Worm (Caenorhabditis elegans): ENCODE measurements around the gene srh-231.
A peak's percentile ranks its signal among the peaks of the same experiment; 100 is the strongest.

The srh-231 gene

DNA sequence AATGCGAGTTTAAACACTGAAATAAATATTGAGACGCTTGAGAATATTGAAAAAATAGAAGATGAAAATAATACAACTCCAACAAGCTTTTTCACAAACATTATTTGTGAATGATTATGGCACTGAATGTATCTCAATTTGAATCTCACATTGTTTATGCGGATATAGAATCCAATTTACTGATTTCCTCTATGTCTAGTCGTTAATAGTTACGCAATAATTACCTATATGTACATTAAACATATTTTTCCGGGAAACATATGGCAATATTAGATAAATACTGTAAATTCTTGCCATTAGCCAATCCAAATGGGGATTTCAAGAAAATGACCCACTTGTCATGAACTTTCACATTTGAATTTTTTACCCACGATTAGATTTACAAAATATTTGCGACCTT, 43.3 kb upstream of the srh-231 start, which contains the start of gene srx-9:
srx-9 (minus strand) TSS at position 101 of the 400 bp plus-strand sequence.
- no peak for TF ChIP-seq xnd-1 (tag; optimal IDR thresholded peaks at IDR 0.05)

DNA sequence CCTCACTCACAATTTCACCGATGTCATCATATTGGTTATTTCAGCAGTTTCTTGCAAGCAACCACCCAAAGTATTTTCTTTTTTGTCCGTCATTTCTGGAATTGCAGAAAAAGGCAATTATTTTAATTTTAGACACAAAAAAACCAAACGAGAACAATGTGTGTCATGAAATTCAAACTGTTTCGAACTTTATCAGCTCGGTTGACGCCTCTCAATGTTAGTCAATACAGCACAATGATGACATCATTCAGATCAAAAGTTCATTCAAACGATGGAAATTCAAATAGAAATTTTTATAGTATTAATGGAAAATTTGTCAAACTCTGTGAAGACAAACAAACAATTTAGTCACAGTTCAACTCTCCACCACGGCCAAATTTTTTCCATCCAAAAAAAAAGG, 39.9 kb upstream of the srh-231 start, which contains the start of gene fbxa-105:
fbxa-105 (minus strand) TSS at position 97 of the 400 bp plus-strand sequence.
- TF ChIP-seq Y67H2A.10 (GFP tag; conservative IDR thresholded peaks at IDR 0.05) (no peak), snpc-3.4 (tag; optimal IDR thresholded peaks at IDR 0.05) (no peak), nhr-80 (tag; optimal IDR thresholded peaks at IDR 0.05) (peak; percentile 34)

DNA sequence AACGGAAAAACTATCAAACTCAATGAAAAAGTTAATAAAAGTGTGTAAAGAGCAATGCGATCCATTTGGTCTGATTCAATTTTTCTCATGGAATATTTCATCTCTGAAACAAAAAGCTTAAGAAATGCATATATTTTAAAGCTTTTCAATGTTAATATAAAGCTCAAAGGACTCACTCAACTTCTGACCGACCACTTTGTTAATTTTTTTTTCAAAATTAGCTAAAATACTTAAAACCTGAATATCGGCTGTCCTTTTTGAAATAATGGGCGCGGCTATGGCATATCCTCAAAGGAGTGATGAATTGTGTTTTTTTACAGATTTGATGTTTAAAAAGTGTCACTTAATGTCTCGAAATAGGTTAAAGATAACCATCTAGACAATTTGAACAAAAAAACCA, 37.7 kb upstream of the srh-231 start, which contains the start of gene C02H6.1:
C02H6.1 (minus strand) TSS at position 101 of the 400 bp plus-strand sequence.
- TF ChIP-seq D2030.7 (GFP tag; IDR thresholded peaks at IDR 0.05) = no peak
- TF ChIP-seq efl-1 (GFP tag; optimal IDR thresholded peaks at IDR 0.05) = no peak
- no peak for TF ChIP-seq aptf-2 (GFP tag; conservative IDR thresholded peaks at IDR 0.05)
- no peak for TF ChIP-seq cebp-2 (GFP tag; IDR thresholded peaks at IDR 0.05)
- TF ChIP-seq sea-2 (GFP tag; IDR thresholded peaks at IDR 0.05) = no peak
- TF ChIP-seq repo-1 (tag; optimal IDR thresholded peaks at IDR 0.05) = no peak
- no peak for TF ChIP-seq madf-8 (GFP tag; conservative IDR thresholded peaks at IDR 0.05)
- no peak for TF ChIP-seq nfya-1 (tag; optimal IDR thresholded peaks at IDR 0.05; ENCODE audit: borderline replicate concordance, insufficient read depth)
- TF ChIP-seq F33H1.4 (GFP tag; IDR thresholded peaks at IDR 0.05) = no peak

DNA sequence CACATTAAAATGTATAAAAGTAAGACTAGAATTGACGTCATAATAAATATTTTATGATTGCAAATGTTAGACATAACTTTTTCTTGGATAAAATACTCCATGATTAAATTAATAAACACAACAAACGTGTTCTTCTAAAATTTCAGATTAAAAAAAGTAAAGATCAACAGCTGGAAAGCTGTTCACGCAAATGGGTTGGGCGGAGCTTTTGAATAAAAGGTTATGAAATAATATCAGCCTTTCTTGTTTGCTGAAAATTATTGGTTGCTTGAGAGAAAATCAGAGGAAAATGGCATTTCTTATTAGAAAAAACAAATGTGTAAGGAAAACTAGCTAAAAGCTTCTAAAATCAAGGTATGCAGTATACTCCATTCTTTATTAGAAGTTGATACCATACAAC, 35.7 kb upstream of the srh-231 start, which contains the start of gene C02H6.3:
C02H6.3 (minus strand) TSS at position 101 of the 400 bp plus-strand sequence.
- no peak for TF ChIP-seq die-1 (tag; optimal IDR thresholded peaks at IDR 0.05)
- TF ChIP-seq ceh-91 (GFP tag; IDR thresholded peaks at IDR 0.05) = no peak
- TF ChIP-seq dpff-1 (tag; optimal IDR thresholded peaks at IDR 0.05) = no peak
- no peak for TF ChIP-seq Y67H2A.10 (GFP tag; conservative IDR thresholded peaks at IDR 0.05)
- TF ChIP-seq madf-6 (GFP tag; IDR thresholded peaks at IDR 0.05) = no peak
- no peak for TF ChIP-seq Y53G8AR.9 (GFP tag; conservative IDR thresholded peaks at IDR 0.05)
- TF ChIP-seq let-526 (GFP tag; IDR thresholded peaks at IDR 0.05) = no peak
- TF ChIP-seq cebp-1 (GFP tag; IDR thresholded peaks at IDR 0.05) = no peak
- TF ChIP-seq cebp-1 (tag; optimal IDR thresholded peaks at IDR 0.05) = no peak
- no peak for TF ChIP-seq sdz-38 (tag; optimal IDR thresholded peaks at IDR 0.05)
- TF ChIP-seq lin-26 (GFP tag; IDR thresholded peaks at IDR 0.05) = no peak
- TF ChIP-seq nhr-120 (GFP tag; IDR thresholded peaks at IDR 0.05) = no peak
- TF ChIP-seq mcd-1 (GFP tag; IDR thresholded peaks at IDR 0.05) = no peak
- no peak for TF ChIP-seq him-1 (tag; optimal IDR thresholded peaks at IDR 0.05)

DNA sequence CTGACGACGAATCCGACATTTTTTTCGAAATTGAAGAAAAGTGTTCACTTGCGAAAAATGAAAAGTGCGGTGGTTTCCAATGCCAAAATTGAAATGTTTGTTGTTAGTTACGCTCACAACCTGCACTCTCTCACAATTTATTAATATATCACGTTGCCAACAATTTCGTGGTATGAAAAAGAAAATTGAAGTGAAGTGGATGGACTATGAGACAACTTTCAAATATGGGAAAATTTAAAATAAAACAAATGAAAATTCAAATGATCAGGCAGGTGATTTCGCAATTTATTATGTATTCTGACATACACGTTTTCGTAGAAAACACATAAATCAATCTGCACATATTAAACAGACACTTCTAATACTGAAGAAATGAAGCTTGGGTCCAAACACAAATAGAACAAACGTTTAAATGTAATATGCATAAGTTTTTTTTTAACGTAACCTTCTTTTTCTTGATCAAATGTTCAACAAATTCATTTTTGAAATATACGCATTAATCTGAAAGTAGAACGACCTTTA, 34.1 kb upstream of the srh-231 start, which contains the start of gene srp-6:
srp-6 (minus strand) TSS at position 51 of the 522 bp plus-strand sequence.
- no peak for TF ChIP-seq lir-1 (GFP tag; conservative IDR thresholded peaks at IDR 0.05)
- no peak for TF ChIP-seq fkh-3 (tag; optimal IDR thresholded peaks at IDR 0.05)
- no peak for TF ChIP-seq hsf-1 (GFP tag; IDR thresholded peaks at IDR 0.05)
- TF ChIP-seq Y67H2A.10 (GFP tag; conservative IDR thresholded peaks at IDR 0.05) = no peak
- TF ChIP-seq lin-54 (GFP tag; optimal IDR thresholded peaks at IDR 0.05) = no peak
- TF ChIP-seq lin-26 (GFP tag; IDR thresholded peaks at IDR 0.05) = no peak
- TF ChIP-seq egl-18 (GFP tag; IDR thresholded peaks at IDR 0.05) = no peak
- TF ChIP-seq lin-35 (GFP tag; optimal IDR thresholded peaks at IDR 0.05) = no peak
- no peak for TF ChIP-seq F22D6.2 (tag; optimal IDR thresholded peaks at IDR 0.05)
- TF ChIP-seq F23B12.7 (tag; optimal IDR thresholded peaks at IDR 0.05; ENCODE audit: insufficient read depth) = no peak
- TF ChIP-seq nfyb-1 (GFP tag; IDR thresholded peaks at IDR 0.05) = no peak
- no peak for TF ChIP-seq K11D2.4 (GFP tag; IDR thresholded peaks at IDR 0.05)
- no peak for TF ChIP-seq madf-8 (GFP tag; conservative IDR thresholded peaks at IDR 0.05)
